Worm (Caenorhabditis elegans) whole organism, mixed stage, embryonic: ENCODE measurements around the gene hcp-3.

ENCODE experiments used
- M03D4.4 ChIP-seq: sonication (generic microtip); optimal IDR thresholded peaks from 2 replicates; lab custom pipeline; 2017; ENCODE audit warnings: mild to moderate bottlenecking, missing genetic modification characterization, missing compliant biosample characterization
- bed-3 ChIP-seq: fragments of 200-800 bp; sonication (Bioruptor generic); optimal IDR thresholded peaks from 3 replicates; lab custom pipeline; 2018; ENCODE audit warnings: mild to moderate bottlenecking, missing genetic modification characterization, moderate library complexity, missing compliant biosample characterization
- blmp-1 ChIP-seq: fragments of 150-350 bp; optimal IDR thresholded peaks from 2 replicates; lab custom pipeline; 2014; ENCODE audit warnings: missing biosample characterization, missing genetic modification characterization
- ceh-39 ChIP-seq: fragments of 150-350 bp; optimal IDR thresholded peaks from 2 replicates; lab custom pipeline; 2014; ENCODE audit warnings: missing biosample characterization, missing genetic modification characterization
- ceh-43 ChIP-seq: fragments of 200-800 bp; sonication (Bioruptor generic); optimal IDR thresholded peaks from 2 replicates; lab custom pipeline; 2018; ENCODE audit warnings: mild to moderate bottlenecking, missing genetic modification characterization, moderate library complexity, missing compliant biosample characterization
- ceh-83 ChIP-seq: fragments of 200-800 bp; sonication (Bioruptor generic); optimal IDR thresholded peaks from 2 replicates; lab custom pipeline; 2018; ENCODE audit warnings: mild to moderate bottlenecking, missing genetic modification characterization, missing compliant biosample characterization
- ces-1 ChIP-seq: fragments of 150-350 bp; optimal IDR thresholded peaks from 2 replicates; lab custom pipeline; 2014; ENCODE audit warnings: missing biosample characterization, missing genetic modification reagents, missing genetic modification characterization
- cnd-1 ChIP-seq: fragments of 200-800 bp; sonication (Bioruptor generic); optimal IDR thresholded peaks from 2 replicates; lab custom pipeline; 2018; ENCODE audit warnings: mild to moderate bottlenecking, missing genetic modification characterization, missing compliant biosample characterization
- drap-1 ChIP-seq: fragments of 200-800 bp; sonication (Bioruptor generic); optimal IDR thresholded peaks from 3 replicates; lab custom pipeline; 2018; ENCODE audit warnings: mild to moderate bottlenecking, missing genetic modification characterization, missing compliant biosample characterization
- elt-1 ChIP-seq: sonication (generic microtip); optimal IDR thresholded peaks from 2 replicates; lab custom pipeline; 2017; ENCODE audit warnings: missing genetic modification characterization, mild to moderate bottlenecking, missing compliant biosample characterization, antibody characterized with exemption, moderate library complexity, borderline replicate concordance; ENCODE audit not compliant: insufficient read depth
- elt-3 ChIP-seq: fragments of 150-350 bp; optimal IDR thresholded peaks from 2 replicates; lab custom pipeline; 2014; ENCODE audit warnings: missing biosample characterization, missing genetic modification characterization
- flh-1 ChIP-seq: fragments of 200-800 bp; sonication (Bioruptor generic); optimal IDR thresholded peaks from 2 replicates; lab custom pipeline; 2018; ENCODE audit warnings: mild to moderate bottlenecking, missing genetic modification characterization, moderate library complexity, missing compliant biosample characterization
- ham-2 ChIP-seq: fragments of 200-800 bp; sonication (Bioruptor generic); optimal IDR thresholded peaks from 2 replicates; lab custom pipeline; 2018; ENCODE audit warnings: mild to moderate bottlenecking, missing genetic modification characterization, missing compliant biosample characterization
- hlh-1 ChIP-seq: fragments of 150-350 bp; optimal IDR thresholded peaks from 2 replicates; lab custom pipeline; 2014; ENCODE audit warnings: missing biosample characterization, missing genetic modification reagents, missing genetic modification characterization
- lin-13 ChIP-seq: fragments of 150-350 bp; optimal IDR thresholded peaks from 2 replicates; lab custom pipeline; 2014; ENCODE audit warnings: missing biosample characterization, missing genetic modification characterization
- lin-32 ChIP-seq: fragments of 200-800 bp; sonication (Bioruptor generic); optimal IDR thresholded peaks from 2 replicates; lab custom pipeline; 2018; ENCODE audit warnings: mild to moderate bottlenecking, missing genetic modification characterization, missing compliant biosample characterization
- lsy-2 ChIP-seq: fragments of 150-350 bp; optimal IDR thresholded peaks from 2 replicates; lab custom pipeline; 2014; ENCODE audit warnings: missing biosample characterization, missing genetic modification characterization
- mab-5 ChIP-seq: fragments of 150-350 bp; optimal IDR thresholded peaks from 2 replicates; lab custom pipeline; 2014; ENCODE audit warnings: missing biosample characterization, missing genetic modification characterization
- mep-1 ChIP-seq: fragments of 150-350 bp; optimal IDR thresholded peaks from 2 replicates; lab custom pipeline; 2017; ENCODE audit warnings: missing biosample characterization, missing genetic modification reagents, missing genetic modification characterization, inconsistent platforms
- mls-2 ChIP-seq: sonication (generic microtip); optimal IDR thresholded peaks from 2 replicates; lab custom pipeline; 2016; ENCODE audit warnings: mild to moderate bottlenecking, missing genetic modification characterization, moderate library complexity, missing compliant biosample characterization
- nhr-12 ChIP-seq: fragments of 150-350 bp; optimal IDR thresholded peaks from 2 replicates; lab custom pipeline; 2014; ENCODE audit warnings: missing biosample characterization, missing genetic modification characterization
- nhr-2 ChIP-seq: fragments of 150-350 bp; optimal IDR thresholded peaks from 2 replicates; lab custom pipeline; 2014; ENCODE audit warnings: missing biosample characterization, missing genetic modification characterization
- nhr-237 ChIP-seq: fragments of 150-350 bp; optimal IDR thresholded peaks from 2 replicates; lab custom pipeline; 2014; ENCODE audit warnings: missing biosample characterization, missing genetic modification characterization
- nhr-28 ChIP-seq: fragments of 150-350 bp; optimal IDR thresholded peaks from 2 replicates; lab custom pipeline; 2014; ENCODE audit warnings: missing biosample characterization, missing genetic modification characterization
- nhr-76 ChIP-seq: sonication (generic microtip); optimal IDR thresholded peaks from 2 replicates; lab custom pipeline; 2017; ENCODE audit warnings: missing biosample characterization, missing genetic modification characterization
- pha-4 ChIP-seq: fragments of 150-350 bp; optimal IDR thresholded peaks from 2 replicates; lab custom pipeline; 2018; ENCODE audit warnings: missing biosample characterization, missing genetic modification reagents, missing genetic modification characterization
- sem-2 ChIP-seq: fragments of 200-800 bp; sonication (Bioruptor generic); optimal IDR thresholded peaks from 2 replicates; lab custom pipeline; 2018; ENCODE audit warnings: mild to moderate bottlenecking, missing genetic modification characterization, missing compliant biosample characterization
- snpc-4 ChIP-seq: fragments of 150-350 bp; optimal IDR thresholded peaks from 2 replicates; lab custom pipeline; 2014; ENCODE audit warnings: missing biosample characterization, missing genetic modification characterization
- sptf-1 ChIP-seq: sonication (generic microtip); optimal IDR thresholded peaks from 2 replicates; lab custom pipeline; 2017; ENCODE audit warnings: mild to moderate bottlenecking, missing genetic modification characterization, moderate library complexity, missing compliant biosample characterization
- tbx-8 ChIP-seq: fragments of 200-800 bp; sonication (Bioruptor generic); optimal IDR thresholded peaks from 2 replicates; lab custom pipeline; 2018; ENCODE audit warnings: mild to moderate bottlenecking, missing genetic modification characterization, moderate library complexity, missing compliant biosample characterization
- unc-120 ChIP-seq: sonication (generic microtip); optimal IDR thresholded peaks from 2 replicates; lab custom pipeline; 2017; ENCODE audit warnings: missing genetic modification characterization, missing compliant biosample characterization; ENCODE audit not compliant: poor library complexity, severe bottlenecking
- unc-39 ChIP-seq: fragments of 150-350 bp; optimal IDR thresholded peaks from 2 replicates; lab custom pipeline; 2014; ENCODE audit warnings: missing biosample characterization, missing genetic modification characterization
- unc-62 ChIP-seq: fragments of 150-350 bp; optimal IDR thresholded peaks from 2 replicates; lab custom pipeline; 2014; ENCODE audit warnings: missing biosample characterization, missing genetic modification reagents, missing genetic modification characterization
- zip-8 ChIP-seq: fragments of 150-350 bp; optimal IDR thresholded peaks from 2 replicates; lab custom pipeline; 2014; ENCODE audit warnings: missing biosample characterization, missing genetic modification characterization
- ztf-11 ChIP-seq: fragments of 150-350 bp; optimal IDR thresholded peaks from 2 replicates; lab custom pipeline; 2014; ENCODE audit warnings: missing biosample characterization, missing genetic modification characterization

The hcp-3 gene

ce11 chrIII:9642110-9642509, 25.8 kb upstream of the hcp-3 start:
- TF ChIP-seq elt-1 (tag; lab: Kevin White, UChicago): peak; percentile 58
- TF ChIP-seq pha-4: no peak
- no peak for TF ChIP-seq lin-32 (GFP tag; lab: Kevin White, UChicago)
- TF ChIP-seq ham-2 (GFP tag; lab: Kevin White, UChicago): peak; percentile 87

ce11 chrIII:9639281-9640050, 23.2 kb upstream of the hcp-3 start:
- no peak for TF ChIP-seq bed-3
- TF ChIP-seq flh-1 (GFP tag; lab: Kevin White, UChicago): no peak
- TF ChIP-seq unc-39 (tag; lab: Kevin White, UChicago): no peak
- peak; percentile 43 for TF ChIP-seq blmp-1
- TF ChIP-seq M03D4.4 (tag; lab: Kevin White, UChicago): no peak
- no peak for TF ChIP-seq zip-8 (tag; lab: Kevin White, UChicago)
- TF ChIP-seq, all 35 proteins: peak for 1

- TF ChIP-seq lsy-2 (tag; lab: Kevin White, UChicago): no peak
- TF ChIP-seq drap-1 (GFP tag; lab: Kevin White, UChicago): no peak
- no peak for TF ChIP-seq sptf-1
- no peak for TF ChIP-seq bed-3
- TF ChIP-seq elt-1 (tag; lab: Kevin White, UChicago): no peak
- TF ChIP-seq mls-2 (tag; lab: Kevin White, UChicago): no peak
- TF ChIP-seq nhr-2 (tag; lab: Kevin White, UChicago): no peak
- no peak for TF ChIP-seq hlh-1 (tag; lab: Kevin White, UChicago)
- TF ChIP-seq sem-2 (GFP tag; lab: Kevin White, UChicago): no peak
- no peak for TF ChIP-seq unc-39 (tag; lab: Kevin White, UChicago)
- TF ChIP-seq lin-32 (GFP tag; lab: Kevin White, UChicago): no peak
- TF ChIP-seq ham-2 (GFP tag; lab: Kevin White, UChicago): no peak
- no peak for TF ChIP-seq mab-5
- TF ChIP-seq ztf-11 (tag; lab: Kevin White, UChicago): no peak
These were observed 22.0 kb upstream of the hcp-3 start for ce11 chrIII:9638159-9638754.

ce11 chrIII:9637016-9637415, 20.7 kb upstream of the hcp-3 start, which contains the start of gene gei-13:
gei-13 (minus strand) TSS chrIII:9637116.
- TF ChIP-seq elt-1 (tag; lab: Kevin White, UChicago) (no peak), ceh-43 (GFP tag; lab: Kevin White, UChicago) (no peak), hlh-1 (tag; lab: Kevin White, UChicago) (no peak)

- peak; percentile 63 for TF ChIP-seq nhr-237 (tag; lab: Kevin White, UChicago)
- no peak for TF ChIP-seq elt-1 (tag; lab: Kevin White, UChicago)
- no peak for TF ChIP-seq flh-1 (GFP tag; lab: Kevin White, UChicago)
- no peak for TF ChIP-seq tbx-8 (GFP tag; lab: Kevin White, UChicago)
- no peak for TF ChIP-seq M03D4.4 (tag; lab: Kevin White, UChicago)
- TF ChIP-seq ceh-43 (GFP tag; lab: Kevin White, UChicago): no peak
- peak; percentile 5 for TF ChIP-seq unc-120 (tag; lab: Kevin White, UChicago)
- TF ChIP-seq zip-8 (tag; lab: Kevin White, UChicago): no peak
- peak; percentile 13 for TF ChIP-seq sptf-1
- peak; percentile 85 for TF ChIP-seq blmp-1
- TF ChIP-seq nhr-2 (tag; lab: Kevin White, UChicago): no peak
- no peak for TF ChIP-seq hlh-1 (tag; lab: Kevin White, UChicago)
- no peak for TF ChIP-seq mls-2 (tag; lab: Kevin White, UChicago)
- peak; percentile 77 for TF ChIP-seq lsy-2 (tag; lab: Kevin White, UChicago)
- TF ChIP-seq sem-2 (GFP tag; lab: Kevin White, UChicago): no peak
- TF ChIP-seq pha-4: peak; percentile 70
- TF ChIP-seq nhr-28 (tag; lab: Kevin White, UChicago): no peak
- TF ChIP-seq ham-2 (GFP tag; lab: Kevin White, UChicago): no peak
- TF ChIP-seq drap-1 (GFP tag; lab: Kevin White, UChicago): no peak
- peak; percentile 8 for TF ChIP-seq lin-13 (tag; lab: Kevin White, UChicago)
- TF ChIP-seq bed-3: no peak
- TF ChIP-seq lin-32 (GFP tag; lab: Kevin White, UChicago): no peak
- TF ChIP-seq snpc-4: no peak
- no peak for TF ChIP-seq nhr-76
- TF ChIP-seq ces-1 (GFP tag; lab: Kevin White, UChicago): peak; percentile 67
- TF ChIP-seq cnd-1: no peak
- TF ChIP-seq mep-1 (tag; lab: Kevin White, UChicago): peak; percentile 75
- TF ChIP-seq ztf-11 (tag; lab: Kevin White, UChicago): no peak
- TF ChIP-seq unc-62 (GFP tag; lab: Kevin White, UChicago): no peak
- no peak for TF ChIP-seq elt-3 (tag; lab: Kevin White, UChicago)
- no peak for TF ChIP-seq unc-39 (tag; lab: Kevin White, UChicago)
- TF ChIP-seq mab-5: peak; percentile 19
- no peak for TF ChIP-seq nhr-12
- no peak for TF ChIP-seq ceh-39 (tag; lab: Kevin White, UChicago)
- TF ChIP-seq ceh-83 (GFP tag; lab: Kevin White, UChicago): no peak
These were observed 14.9 kb upstream of the hcp-3 start, which contains the start of gene ubc-7 for ce11 chrIII:9631117-9631655. ubc-7 (minus strand) TSS chrIII:9631167.
